Worm (Caenorhabditis elegans): Measurements from ENCODE around the gene C45B11.6.
A peak's percentile ranks its signal among the peaks of the same experiment; 100 is the strongest.

C45B11.6 gene

ce11 chrV:11007651-11008050 is 36.2 kb upstream of the C45B11.6 start:
- peak; percentile 54 for TF ChIP-seq elt-2 (tag; optimal IDR thresholded peaks at IDR 0.05)
- no peak for TF ChIP-seq nfya-1 (tag; optimal IDR thresholded peaks at IDR 0.05)

- no peak for TF ChIP-seq hlh-6 (tag; optimal IDR thresholded peaks at IDR 0.05)
- TF ChIP-seq elt-2 (tag; optimal IDR thresholded peaks at IDR 0.05) = peak; percentile 84
Observed at ce11 chrV:11009124-11009524, 34.7 kb upstream of the C45B11.6 start.

ce11 chrV:11010768-11011167 is 33.1 kb upstream of the C45B11.6 start:
- no peak for TF ChIP-seq unc-42 (tag; optimal IDR thresholded peaks at IDR 0.05)
- no peak for TF ChIP-seq elt-4 (tag; optimal IDR thresholded peaks at IDR 0.05)
- no peak for TF ChIP-seq nhr-11 (tag; optimal IDR thresholded peaks at IDR 0.05)
- TF ChIP-seq sox-4 (tag; optimal IDR thresholded peaks at IDR 0.05) = no peak
- TF ChIP-seq ceh-6 (GFP tag; optimal IDR thresholded peaks at IDR 0.05) = no peak
- no peak for TF ChIP-seq ceh-45 (GFP tag; IDR thresholded peaks at IDR 0.05)
- no peak for TF ChIP-seq ceh-30 (tag; optimal IDR thresholded peaks at IDR 0.05)
- no peak for TF ChIP-seq pros-1 (tag; optimal IDR thresholded peaks at IDR 0.05)
- TF ChIP-seq K02D7.2 (tag; optimal IDR thresholded peaks at IDR 0.05) = no peak

- TF ChIP-seq ama-1 (optimal IDR thresholded peaks at IDR 0.05) (no peak), hlh-13 (GFP tag; optimal IDR thresholded peaks at IDR 0.05) (no peak), fkh-10 (GFP tag; optimal IDR thresholded peaks at IDR 0.05) (no peak), hlh-30 (tag; optimal IDR thresholded peaks at IDR 0.05; ENCODE audit: insufficient read depth) (no peak), K02D7.2 (tag; optimal IDR thresholded peaks at IDR 0.05) (no peak), sox-2 (GFP tag; IDR thresholded peaks at IDR 0.05) (no peak), T23F11.4 (GFP tag; optimal IDR thresholded peaks at IDR 0.05) (no peak)
Observed at ce11 chrV:11011807-11012206, 32.1 kb upstream of the C45B11.6 start.

- no peak for TF ChIP-seq ttx-3 (tag; optimal IDR thresholded peaks at IDR 0.05)
Observed at ce11 chrV:11012419-11012818, 31.4 kb upstream of the C45B11.6 start, which contains the start of gene C13G3.1. C13G3.1 (minus strand) TSS chrV:11012465.

ce11 chrV:11013179-11013578 is 30.7 kb upstream of the C45B11.6 start:
- TF ChIP-seq unc-55 (GFP tag; optimal IDR thresholded peaks at IDR 0.05) (no peak), unc-42 (tag; optimal IDR thresholded peaks at IDR 0.05) (no peak)

ce11 chrV:11014758-11015157 is 29.1 kb upstream of the C45B11.6 start:
- no peak for TF ChIP-seq pros-1 (tag; optimal IDR thresholded peaks at IDR 0.05)
- no peak for TF ChIP-seq nhr-11 (tag; optimal IDR thresholded peaks at IDR 0.05)
- TF ChIP-seq npax-4 (tag; optimal IDR thresholded peaks at IDR 0.05) = no peak
- TF ChIP-seq ceh-14 (tag; optimal IDR thresholded peaks at IDR 0.05) = no peak
- no peak for TF ChIP-seq ttx-3 (tag; optimal IDR thresholded peaks at IDR 0.05)
- no peak for TF ChIP-seq Y22D7AL.16 (tag; optimal IDR thresholded peaks at IDR 0.05)
- no peak for TF ChIP-seq odd-2 (tag; optimal IDR thresholded peaks at IDR 0.05)
- TF ChIP-seq lim-6 (tag; optimal IDR thresholded peaks at IDR 0.05) = no peak
- TF ChIP-seq ets-4 (tag; optimal IDR thresholded peaks at IDR 0.05) = no peak
- TF ChIP-seq ceh-31 (tag; optimal IDR thresholded peaks at IDR 0.05) = no peak
- TF ChIP-seq tbx-7 (tag; optimal IDR thresholded peaks at IDR 0.05) = no peak
- TF ChIP-seq dve-1 (tag; optimal IDR thresholded peaks at IDR 0.05) = no peak
- TF ChIP-seq sox-4 (tag; optimal IDR thresholded peaks at IDR 0.05) = no peak
- TF ChIP-seq ceh-34 (tag; optimal IDR thresholded peaks at IDR 0.05) = no peak
- no peak for TF ChIP-seq zip-5 (tag; optimal IDR thresholded peaks at IDR 0.05)
- no peak for TF ChIP-seq pat-9 (tag; optimal IDR thresholded peaks at IDR 0.05)
- no peak for TF ChIP-seq sox-2 (GFP tag; IDR thresholded peaks at IDR 0.05)
- TF ChIP-seq lin-11 (tag; optimal IDR thresholded peaks at IDR 0.05) = no peak

Data from whole organism, late embryonic.